Fruit fly (Drosophila melanogaster) whole organism, embryonic: ENCODE measurements around the gene CG7298.

Experiments
- Adf1 ChIP-seq: fragments of 200-800 bp; sonication (Bioruptor generic); IDR thresholded peaks from 2 replicates; pipeline ENCODE4 v1.3.6; 2022; ENCODE audit warnings: missing biosample characterization, missing genetic modification characterization
- BtbVII ChIP-seq: fragments of 200-800 bp; sonication (Bioruptor generic); optimal IDR thresholded peaks from 3 replicates; lab custom pipeline; 2017; ENCODE audit warnings: missing biosample characterization, mild to moderate bottlenecking, missing genetic modification characterization
- CG10366 ChIP-seq: fragments of 200-800 bp; sonication (Bioruptor generic); IDR thresholded peaks from 2 replicates; pipeline ENCODE4 v1.3.6; 2022; ENCODE audit warnings: missing biosample characterization, missing genetic modification characterization
- CG10543 ChIP-seq: fragments of 200-800 bp; sonication (Bioruptor generic); optimal IDR thresholded peaks from 3 replicates; lab custom pipeline; 2017; ENCODE audit warnings: missing biosample characterization, mild to moderate bottlenecking, missing genetic modification characterization, moderate library complexity
- CG10565 ChIP-seq: fragments of 200-800 bp; sonication (Bioruptor generic); optimal IDR thresholded peaks from 3 replicates; lab custom pipeline; 2016; ENCODE audit warnings: missing biosample characterization, mild to moderate bottlenecking, missing genetic modification characterization
- CG11504 ChIP-seq: fragments of 200-800 bp; sonication (Bioruptor generic); optimal IDR thresholded peaks from 3 replicates; lab custom pipeline; 2019; ENCODE audit warnings: missing biosample characterization, mild to moderate bottlenecking, missing genetic modification characterization, moderate library complexity
- CG12155 ChIP-seq: fragments of 200-800 bp; sonication (Bioruptor generic); optimal IDR thresholded peaks from 3 replicates; lab custom pipeline; 2016; ENCODE audit warnings: missing biosample characterization, missing genetic modification characterization
- CG13424 ChIP-seq: fragments of 200-800 bp; sonication (Bioruptor generic); optimal IDR thresholded peaks from 2 replicates; lab custom pipeline; 2019; ENCODE audit warnings: missing biosample characterization, mild to moderate bottlenecking, missing genetic modification characterization, moderate library complexity
- CG17359 ChIP-seq: fragments of 200-800 bp; sonication (Bioruptor generic); optimal IDR thresholded peaks from 3 replicates; lab custom pipeline; 2018; ENCODE audit warnings: missing biosample characterization, mild to moderate bottlenecking, missing genetic modification characterization, moderate library complexity
- CG18599 ChIP-seq: fragments of 200-800 bp; sonication (Bioruptor generic); optimal IDR thresholded peaks from 3 replicates; lab custom pipeline; 2017; ENCODE audit warnings: missing biosample characterization, missing genetic modification characterization, mild to moderate bottlenecking, moderate library complexity, missing genetic modification reagents
- CG30403 ChIP-seq: fragments of 200-800 bp; sonication (Bioruptor generic); optimal IDR thresholded peaks from 3 replicates; lab custom pipeline; 2016; ENCODE audit warnings: missing biosample characterization, missing genetic modification characterization
- CG32532 ChIP-seq: fragments of 200-800 bp; sonication (Bioruptor generic); IDR thresholded peaks from 2 replicates; pipeline ENCODE4 v1.3.6; 2022; ENCODE audit warnings: missing biosample characterization, missing genetic modification characterization
- CG34422 ChIP-seq: fragments of 200-800 bp; sonication (Bioruptor generic); IDR thresholded peaks from 3 replicates; pipeline ENCODE4 v1.3.6; 2022; ENCODE audit warnings: missing biosample characterization, missing genetic modification characterization
- CG3838 ChIP-seq: fragments of 200-800 bp; sonication (Bioruptor generic); optimal IDR thresholded peaks from 3 replicates; lab custom pipeline; 2016; ENCODE audit warnings: missing biosample characterization, missing genetic modification characterization
- CG4617 ChIP-seq: fragments of 200-800 bp; sonication (Bioruptor generic); optimal IDR thresholded peaks from 3 replicates; lab custom pipeline; 2016; ENCODE audit warnings: missing biosample characterization, missing genetic modification characterization, borderline replicate concordance
- CG6254 ChIP-seq: fragments of 200-800 bp; sonication (Bioruptor generic); optimal IDR thresholded peaks from 3 replicates; lab custom pipeline; 2017; ENCODE audit warnings: mild to moderate bottlenecking, missing biosample characterization, missing genetic modification reagents, missing genetic modification characterization
- CG6813 ChIP-seq: fragments of 200-800 bp; sonication (Bioruptor generic); optimal IDR thresholded peaks from 2 replicates; lab custom pipeline; 2017; ENCODE audit warnings: missing biosample characterization, missing genetic modification characterization, mild to moderate bottlenecking, moderate library complexity, missing genetic modification reagents
- CG6854 ChIP-seq: fragments of 200-800 bp; sonication (Bioruptor generic); optimal IDR thresholded peaks from 3 replicates; lab custom pipeline; 2017; ENCODE audit warnings: missing biosample characterization, mild to moderate bottlenecking, missing genetic modification characterization
- CG9215 ChIP-seq: fragments of 200-800 bp; sonication (Bioruptor generic); IDR thresholded peaks from 2 replicates; pipeline ENCODE4 v1.3.6; 2022; ENCODE audit warnings: missing biosample characterization, missing genetic modification characterization
- CG9727 ChIP-seq: fragments of 200-800 bp; sonication (Bioruptor generic); optimal IDR thresholded peaks from 3 replicates; lab custom pipeline; 2017; ENCODE audit warnings: missing biosample characterization, mild to moderate bottlenecking, missing genetic modification characterization
- CG9817 ChIP-seq: fragments of 200-800 bp; sonication (Bioruptor generic); optimal IDR thresholded peaks from 2 replicates; lab custom pipeline; 2018; ENCODE audit warnings: missing biosample characterization, mild to moderate bottlenecking, missing genetic modification characterization, moderate library complexity
- CTCF ChIP-seq: fragments of 200-800 bp; sonication (Bioruptor generic); optimal IDR thresholded peaks from 2 replicates; lab custom pipeline; 2017; ENCODE audit warnings: missing biosample characterization, mild to moderate bottlenecking, missing genetic modification characterization, moderate library complexity
- Chrac-16 ChIP-seq: fragments of 200-800 bp; sonication (Bioruptor generic); optimal IDR thresholded peaks from 3 replicates; lab custom pipeline; 2016; ENCODE audit warnings: missing biosample characterization, missing genetic modification characterization
- HLH4C ChIP-seq: fragments of 200-800 bp; sonication (Bioruptor generic); IDR thresholded peaks from 3 replicates; pipeline ENCODE4 v1.3.6; 2022; ENCODE audit warnings: missing biosample characterization, missing genetic modification characterization; ENCODE audit not compliant: partially characterized antibody
- Hr3 ChIP-seq: fragments of 200-800 bp; sonication (Bioruptor generic); optimal IDR thresholded peaks from 3 replicates; lab custom pipeline; 2016; ENCODE audit warnings: missing biosample characterization, missing genetic modification characterization
- Myb ChIP-seq: fragments of 200-800 bp; sonication (Bioruptor generic); optimal IDR thresholded peaks from 2 replicates; lab custom pipeline; 2016; ENCODE audit warnings: missing biosample characterization, missing genetic modification characterization
- NC2α ChIP-seq: fragments of 200-800 bp; sonication (Bioruptor generic); optimal IDR thresholded peaks from 2 replicates; lab custom pipeline; 2016; ENCODE audit warnings: missing biosample characterization, missing genetic modification characterization
- NfI ChIP-seq: fragments of 200-800 bp; sonication (Bioruptor generic); optimal IDR thresholded peaks from 3 replicates; lab custom pipeline; 2018; ENCODE audit warnings: missing biosample characterization, mild to moderate bottlenecking, missing genetic modification characterization, moderate library complexity
- Oli ChIP-seq: fragments of 200-800 bp; sonication (Bioruptor generic); optimal IDR thresholded peaks from 2 replicates; lab custom pipeline; 2018; ENCODE audit warnings: missing biosample characterization, mild to moderate bottlenecking, missing genetic modification characterization, moderate library complexity
- Optix ChIP-seq: fragments of 200-800 bp; sonication (Bioruptor generic); IDR thresholded peaks from 3 replicates; pipeline ENCODE4 v1.3.6; 2022; ENCODE audit warnings: missing biosample characterization, missing genetic modification characterization
- Trl ChIP-seq, 3 experiments: fragments of >200 bp in 2 of 3; fragments of 200-800 bp in 1 of 3; sonication (Bioruptor generic) in 1 of 3; optimal IDR thresholded peaks; 2 replicates in 1 of 3; 3 replicates in 2 of 3; lab custom pipeline; 2016 to 2017; ENCODE audit warnings: missing biosample characterization in 1 of 3, missing genetic modification characterization in 1 of 3
- Xbp1 ChIP-seq: fragments of 200-800 bp; sonication (Bioruptor generic); optimal IDR thresholded peaks from 3 replicates; lab custom pipeline; 2016; ENCODE audit warnings: missing biosample characterization, mild to moderate bottlenecking, missing genetic modification characterization
- aop ChIP-seq: fragments of 200-800 bp; sonication (Bioruptor generic); IDR thresholded peaks from 2 replicates; pipeline ENCODE4 v1.3.6; 2022; ENCODE audit warnings: missing biosample characterization, missing genetic modification characterization
- ap ChIP-seq: fragments of 200-800 bp; sonication (Bioruptor generic); IDR thresholded peaks from 2 replicates; pipeline ENCODE4 v1.3.6; 2022; ENCODE audit warnings: missing biosample characterization, missing genetic modification characterization
- az2 ChIP-seq: fragments of 200-800 bp; sonication (Bioruptor generic); optimal IDR thresholded peaks from 3 replicates; lab custom pipeline; 2016; ENCODE audit warnings: missing biosample characterization, missing genetic modification characterization
- bsh ChIP-seq, 2 experiments: fragments of 200-800 bp; sonication (Bioruptor generic); optimal IDR thresholded peaks; 2 replicates each; lab custom pipeline; 2017 to 2018; ENCODE audit warnings: mild to moderate bottlenecking in 2 of 2, missing biosample characterization in 2 of 2, missing genetic modification characterization in 2 of 2, moderate library complexity in 1 of 2
- dysf ChIP-seq: fragments of 200-800 bp; sonication (Bioruptor generic); IDR thresholded peaks from 3 replicates; pipeline ENCODE4 v1.3.6; 2022; ENCODE audit warnings: missing biosample characterization, missing genetic modification characterization
- esg ChIP-seq: fragments of 200-800 bp; sonication (Bioruptor generic); conservative IDR thresholded peaks from 2 replicates; pipeline ENCODE4 v1.3.6; 2022; ENCODE audit warnings: missing biosample characterization, missing genetic modification characterization
- eyg ChIP-seq: fragments of 200-800 bp; sonication (Bioruptor generic); optimal IDR thresholded peaks from 3 replicates; lab custom pipeline; 2016; ENCODE audit warnings: missing biosample characterization, missing genetic modification characterization
- fd64A ChIP-seq: fragments of 200-800 bp; sonication (Bioruptor generic); optimal IDR thresholded peaks from 3 replicates; lab custom pipeline; 2018; ENCODE audit warnings: missing biosample characterization, mild to moderate bottlenecking, missing genetic modification characterization
- oc ChIP-seq: fragments of 200-800 bp; sonication (Bioruptor generic); optimal IDR thresholded peaks from 2 replicates; lab custom pipeline; 2018; ENCODE audit warnings: missing biosample characterization, mild to moderate bottlenecking, missing genetic modification characterization, moderate library complexity
- scrt ChIP-seq: fragments of 200-800 bp; sonication (Bioruptor generic); optimal IDR thresholded peaks from 2 replicates; lab custom pipeline; 2018; ENCODE audit warnings: missing biosample characterization, mild to moderate bottlenecking, missing genetic modification characterization, moderate library complexity
- seq ChIP-seq: fragments of 200-800 bp; sonication (Bioruptor generic); IDR thresholded peaks from 2 replicates; pipeline ENCODE4 v1.3.6; 2022; ENCODE audit warnings: missing biosample characterization, missing genetic modification characterization
- sisA ChIP-seq: fragments of 200-800 bp; sonication (Bioruptor generic); IDR thresholded peaks from 2 replicates; pipeline ENCODE4 v1.3.6; 2022; ENCODE audit warnings: missing biosample characterization, missing genetic modification characterization
- slbo ChIP-seq: fragments of 200-800 bp; sonication (Bioruptor generic); IDR thresholded peaks from 2 replicates; pipeline ENCODE4 v1.3.6; 2022; ENCODE audit warnings: missing biosample characterization, missing genetic modification characterization
- tin ChIP-seq: fragments of 200-800 bp; sonication (Bioruptor generic); optimal IDR thresholded peaks from 3 replicates; lab custom pipeline; 2016; ENCODE audit warnings: missing biosample characterization, missing genetic modification characterization
- unpg ChIP-seq: fragments of 200-800 bp; sonication (Bioruptor generic); optimal IDR thresholded peaks from 3 replicates; lab custom pipeline; 2018; ENCODE audit warnings: missing biosample characterization, mild to moderate bottlenecking, missing genetic modification characterization, moderate library complexity
- zen ChIP-seq: fragments of 200-800 bp; sonication (Bioruptor generic); optimal IDR thresholded peaks from 3 replicates; lab custom pipeline; 2018; ENCODE audit warnings: missing biosample characterization, mild to moderate bottlenecking, missing genetic modification characterization, moderate library complexity
- zfh2 ChIP-seq: fragments of 200-800 bp; sonication (Bioruptor generic); optimal IDR thresholded peaks from 2 replicates; lab custom pipeline; 2016; ENCODE audit warnings: missing biosample characterization, missing genetic modification characterization

Gene CG7298

DNA sequence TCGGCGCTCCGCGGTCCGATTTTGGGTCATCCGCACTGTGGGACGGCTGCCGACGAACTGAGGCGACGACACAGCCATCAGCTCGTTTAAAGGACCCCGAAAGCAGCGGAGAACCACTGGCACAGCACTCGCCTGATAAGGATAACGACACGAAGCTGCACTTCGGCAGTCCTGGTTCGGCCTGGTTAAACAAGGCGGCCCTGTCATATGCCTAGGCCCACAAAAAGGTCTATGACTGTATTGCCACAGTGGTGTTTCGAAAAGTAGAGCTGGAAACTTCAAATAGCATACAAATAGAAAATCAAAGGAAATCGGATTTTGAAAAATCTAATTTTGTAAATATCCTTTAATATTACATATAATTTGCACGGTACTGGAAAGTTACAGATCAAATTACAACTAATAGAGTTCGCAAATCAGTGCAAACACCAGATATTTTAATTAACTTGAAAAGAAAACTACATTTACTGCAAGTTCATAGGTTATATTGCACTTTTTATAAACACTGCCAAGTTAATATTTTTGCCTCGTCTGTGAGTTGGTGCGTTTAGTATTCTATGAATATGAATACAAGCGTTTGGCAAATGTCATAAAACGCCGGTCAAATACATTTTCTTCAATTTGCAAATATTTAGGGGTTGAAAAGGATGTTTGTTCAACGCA is 18.1 kb downstream of the CG7298 start (continued):
- TF ChIP-seq CG30403 (GFP tag; lab: Kevin White, UChicago) (peak; percentile 66), CG17359 (tag; lab: Kevin White, UChicago) (peak; percentile 23), slbo (GFP tag; lab: Robert Waterston, UW) (peak; percentile 78), CG6854 (GFP tag; lab: Kevin White, UChicago) (peak; percentile 57), CG32532 (peak; percentile 42; the same call in 1 of the 2 replicates), CG12155 (GFP tag; lab: Kevin White, UChicago) (peak; percentile 53), CG10543 (GFP tag; lab: Kevin White, UChicago) (peak; percentile 43), HLH4C (GFP tag; lab: Robert Waterston, UW) (peak; percentile 21; the same call in 1 of the 3 replicates), CG9817 (peak; percentile 36), eyg (GFP tag; lab: Kevin White, UChicago) (no peak), Oli (tag; lab: Kevin White, UChicago) (peak; percentile 77), NfI (peak; percentile 76), BtbVII (peak; percentile 40), NC2α (GFP tag; lab: Kevin White, UChicago) (no peak), Chrac-16 (GFP tag; lab: Kevin White, UChicago) (peak; percentile 61), CG6254 (GFP tag; lab: Kevin White, UChicago) (no peak), dysf (GFP tag; lab: Robert Waterston, UW) (0 out of 3 replicates have a peak, but pooled peaks have one; percentile 42), CG6813 (GFP tag; lab: Kevin White, UChicago) (no peak), CG34422 (GFP tag; lab: Robert Waterston, UW) (peak; percentile 48; the same call in 1 of the 3 replicates), unpg (GFP tag; lab: Kevin White, UChicago) (peak; percentile 68), Adf1 (GFP tag; lab: Robert Waterston, UW) (peak; percentile 46), tin (no peak), Xbp1 (peak; percentile 64), esg (GFP tag; lab: Robert Waterston, UW) (peak; percentile 29; the same call in 1 of the 2 replicates), Myb (GFP tag; lab: Kevin White, UChicago) (peak; percentile 34), fd64A (no peak), CG18599 (GFP tag; lab: Kevin White, UChicago) (peak; percentile 82), CTCF (GFP tag; lab: Kevin White, UChicago) (no peak), aop (no peak), sisA (peak; percentile 44; the same call in 1 of the 2 replicates), CG3838 (GFP tag; lab: Kevin White, UChicago) (peak; percentile 8), ap (no peak), CG10366 (GFP tag; lab: Robert Waterston, UW) (peak; percentile 21; the same call in 1 of the 2 replicates), oc (tag; lab: Kevin White, UChicago) (no peak), CG9215 (GFP tag; lab: Robert Waterston, UW) (no peak; the same call in 1 of the 2 replicates), Optix (peak; percentile 20; the same call in 1 of the 3 replicates), az2 (peak; percentile 40), CG11504 (tag; lab: Kevin White, UChicago) (peak; percentile 59), zen (no peak), CG9727 (GFP tag; lab: Kevin White, UChicago) (peak; percentile 70), seq (GFP tag; lab: Robert Waterston, UW) (peak; percentile 56), CG13424 (tag; lab: Kevin White, UChicago) (peak; percentile 69), zfh2 (GFP tag; lab: Kevin White, UChicago) (peak; percentile 49), CG4617 (GFP tag; lab: Kevin White, UChicago) (peak; percentile 30), Hr3 (GFP tag; lab: Kevin White, UChicago) (peak; percentile 46), CG10565 (no peak), Trl (optimal IDR thresholded peaks at IDR 0.05; lab: Kevin White, UChicago) (no peak), Trl (GFP tag; optimal IDR thresholded peaks at IDR 0.05; lab: Kevin White, UChicago) (peak; percentile 0), scrt (GFP tag; lab: Kevin White, UChicago) (peak; percentile 24), bsh (GFP tag; optimal IDR thresholded peaks at IDR 0.05; lab: Kevin White, UChicago) (peak in 1 of 2 experiments; percentile 34)
